Fruit fly (Drosophila melanogaster): Measurements from ENCODE around the gene Grl36a.

DNA sequence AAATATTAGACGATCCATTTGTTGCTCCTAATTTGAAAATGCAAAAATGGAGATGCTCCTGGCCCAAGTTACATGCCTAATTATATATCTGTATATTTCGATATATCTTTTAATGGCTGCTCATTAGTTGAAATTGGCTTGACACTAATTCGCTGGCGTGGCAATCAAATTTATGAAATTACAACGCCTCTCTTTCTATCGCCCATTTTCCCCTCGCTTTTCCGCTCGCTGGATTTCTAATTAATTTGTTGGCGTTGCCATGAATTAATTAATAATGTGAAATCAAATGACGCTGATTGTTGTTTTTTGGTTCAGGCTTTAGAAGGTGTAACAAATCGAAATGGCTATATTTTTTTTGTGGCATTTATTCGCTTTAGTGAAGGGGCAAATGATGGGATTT is 46.4 kb downstream of the Grl36a start:
- TF ChIP-seq CG1620 (GFP tag; optimal IDR thresholded peaks at IDR 0.05) (no peak), Mnt (GFP tag; optimal IDR thresholded peaks at IDR 0.05) (no peak), Clk (GFP tag; optimal IDR thresholded peaks at IDR 0.05) (no peak), CG12768 (GFP tag; optimal IDR thresholded peaks at IDR 0.05) (no peak), ovo (GFP tag; optimal IDR thresholded peaks at IDR 0.05) (no peak), CG14711 (tag; optimal IDR thresholded peaks at IDR 0.05) (no peak), Hr96 (GFP tag; optimal IDR thresholded peaks at IDR 0.05) (no peak)

All from whole organism, adult.